Worm (Caenorhabditis elegans) whole organism, midembryonic: ENCODE measurements around the gene srxa-18.

ENCODE experiments used
- T22C8.4 ChIP-seq: fragments of 200-800 bp; sonication (Bioruptor generic); IDR thresholded peaks from 2 replicates; pipeline ENCODE4 v1.3.6; 2022; ENCODE audit warnings: missing genetic modification characterization, missing compliant biosample characterization
- cog-1 ChIP-seq: sonication (generic microtip); optimal IDR thresholded peaks from 2 replicates; lab custom pipeline; 2016; ENCODE audit warnings: missing genetic modification characterization, missing compliant biosample characterization
- flt-1 ChIP-seq: fragments of 200-800 bp; sonication (Bioruptor generic); IDR thresholded peaks from 2 replicates; pipeline ENCODE4 v1.3.6; 2022; ENCODE audit warnings: missing genetic modification characterization, missing compliant biosample characterization
- klf-2 ChIP-seq: fragments of 200-800 bp; sonication (Bioruptor generic); conservative IDR thresholded peaks from 2 replicates; pipeline ENCODE4 v1.3.6; 2022; ENCODE audit warnings: missing genetic modification reagents, missing genetic modification characterization, missing compliant biosample characterization
- med-1 ChIP-seq: sonication (generic microtip); optimal IDR thresholded peaks from 2 replicates; lab custom pipeline; 2017; ENCODE audit warnings: missing genetic modification characterization, mild to moderate bottlenecking, missing compliant biosample characterization, antibody characterized with exemption, missing genetic modification reagents; ENCODE audit not compliant: insufficient read depth
- ref-1 ChIP-seq: fragments of 200-800 bp; sonication (Bioruptor generic); conservative IDR thresholded peaks from 2 replicates; pipeline ENCODE4 v1.3.6; 2022; ENCODE audit warnings: missing genetic modification reagents, missing genetic modification characterization, missing compliant biosample characterization
- tab-1 ChIP-seq: fragments of 200-800 bp; sonication (Bioruptor generic); IDR thresholded peaks from 2 replicates; pipeline ENCODE4 v1.3.6; 2022; ENCODE audit warnings: missing genetic modification characterization, missing compliant biosample characterization
- ztf-23 ChIP-seq: fragments of 200-800 bp; sonication (Bioruptor generic); IDR thresholded peaks from 2 replicates; pipeline ENCODE4 v1.3.6; 2022; ENCODE audit warnings: missing genetic modification reagents, missing genetic modification characterization, missing compliant biosample characterization
- ztf-29 ChIP-seq: fragments of 200-800 bp; sonication (Bioruptor generic); IDR thresholded peaks from 2 replicates; pipeline ENCODE4 v1.3.6; 2022; ENCODE audit warnings: missing genetic modification reagents, missing genetic modification characterization, missing compliant biosample characterization

The srxa-18 gene

DNA sequence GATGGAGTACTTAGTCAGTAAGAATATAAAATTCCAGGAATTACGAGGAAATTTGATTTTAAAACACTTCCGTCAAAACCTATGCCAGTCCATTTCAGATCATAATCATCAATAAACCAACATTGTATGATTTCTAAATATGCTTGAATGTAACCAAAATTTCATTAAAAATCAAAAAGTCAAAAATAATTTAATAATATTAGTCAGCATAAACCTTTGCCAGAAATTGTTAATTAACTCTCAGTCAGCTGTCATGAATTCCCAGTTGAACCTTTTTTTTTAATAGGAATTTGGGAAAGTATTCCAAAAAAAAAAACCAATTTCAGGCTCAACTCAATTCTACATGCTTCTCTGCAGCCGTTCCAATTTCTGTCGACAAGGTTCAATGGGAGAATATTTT, 27.6 kb upstream of the srxa-18 start, which contains the start of gene srsx-26:
Gene srsx-26, plus strand, starts transcription at position 301 of the 400 bp plus-strand sequence.
- no peak for TF ChIP-seq ref-1 (GFP tag; lab: Robert Waterston, UW)
- no peak for TF ChIP-seq flt-1 (GFP tag; lab: Robert Waterston, UW)
- no peak for TF ChIP-seq ztf-29 (GFP tag; lab: Robert Waterston, UW)
- no peak for TF ChIP-seq cog-1 (tag; lab: Kevin White, UChicago)
- no peak for TF ChIP-seq T22C8.4 (GFP tag; lab: Robert Waterston, UW)
- no peak for TF ChIP-seq med-1 (GFP tag; lab: Kevin White, UChicago)
- TF ChIP-seq klf-2, result no peak
- TF ChIP-seq tab-1 (GFP tag; lab: Robert Waterston, UW), result no peak
- TF ChIP-seq ztf-23 (GFP tag; lab: Robert Waterston, UW), result no peak

DNA sequence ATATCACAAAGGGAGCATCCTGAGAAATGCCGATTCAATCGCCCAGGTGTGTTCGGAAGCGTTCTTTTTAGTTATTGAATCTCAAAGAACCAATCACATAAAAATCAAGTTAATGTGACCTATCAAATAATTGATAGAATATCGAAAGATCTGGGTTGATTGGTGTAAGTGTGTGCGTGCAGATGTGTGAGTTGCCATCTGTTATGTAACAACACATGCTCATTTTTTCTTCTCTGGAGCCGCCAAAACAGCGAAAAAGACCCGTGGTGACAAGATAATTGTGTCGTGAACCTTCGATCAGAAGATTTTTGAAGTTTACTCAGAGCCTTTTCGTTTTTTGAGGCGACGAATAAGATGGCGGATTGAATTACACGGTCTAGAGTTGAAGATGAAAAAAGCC, 26.0 kb upstream of the srxa-18 start:
- TF ChIP-seq T22C8.4 (GFP tag; lab: Robert Waterston, UW), result no peak
- TF ChIP-seq tab-1 (GFP tag; lab: Robert Waterston, UW), result no peak
- TF ChIP-seq klf-2, result no peak
- TF ChIP-seq ref-1 (GFP tag; lab: Robert Waterston, UW), result no peak
- TF ChIP-seq ztf-23 (GFP tag; lab: Robert Waterston, UW), result no peak
- TF ChIP-seq cog-1 (tag; lab: Kevin White, UChicago), result no peak
- TF ChIP-seq flt-1 (GFP tag; lab: Robert Waterston, UW), result no peak
- TF ChIP-seq ztf-29 (GFP tag; lab: Robert Waterston, UW), result no peak
- no peak for TF ChIP-seq med-1 (GFP tag; lab: Kevin White, UChicago)

ce11 chrV:10145653-10146052, 24.9 kb upstream of the srxa-18 start, which contains the start of gene C51E3.9:
Gene C51E3.9 (plus strand): TSS chrV:10145953.
- no peak for TF ChIP-seq flt-1 (GFP tag; lab: Robert Waterston, UW)
- TF ChIP-seq ref-1 (GFP tag; lab: Robert Waterston, UW), result no peak
- no peak for TF ChIP-seq tab-1 (GFP tag; lab: Robert Waterston, UW)
- no peak for TF ChIP-seq med-1 (GFP tag; lab: Kevin White, UChicago)
- no peak for TF ChIP-seq ztf-29 (GFP tag; lab: Robert Waterston, UW)
- no peak for TF ChIP-seq klf-2
- no peak for TF ChIP-seq ztf-23 (GFP tag; lab: Robert Waterston, UW)
- TF ChIP-seq cog-1 (tag; lab: Kevin White, UChicago), result no peak
- no peak for TF ChIP-seq T22C8.4 (GFP tag; lab: Robert Waterston, UW)

DNA sequence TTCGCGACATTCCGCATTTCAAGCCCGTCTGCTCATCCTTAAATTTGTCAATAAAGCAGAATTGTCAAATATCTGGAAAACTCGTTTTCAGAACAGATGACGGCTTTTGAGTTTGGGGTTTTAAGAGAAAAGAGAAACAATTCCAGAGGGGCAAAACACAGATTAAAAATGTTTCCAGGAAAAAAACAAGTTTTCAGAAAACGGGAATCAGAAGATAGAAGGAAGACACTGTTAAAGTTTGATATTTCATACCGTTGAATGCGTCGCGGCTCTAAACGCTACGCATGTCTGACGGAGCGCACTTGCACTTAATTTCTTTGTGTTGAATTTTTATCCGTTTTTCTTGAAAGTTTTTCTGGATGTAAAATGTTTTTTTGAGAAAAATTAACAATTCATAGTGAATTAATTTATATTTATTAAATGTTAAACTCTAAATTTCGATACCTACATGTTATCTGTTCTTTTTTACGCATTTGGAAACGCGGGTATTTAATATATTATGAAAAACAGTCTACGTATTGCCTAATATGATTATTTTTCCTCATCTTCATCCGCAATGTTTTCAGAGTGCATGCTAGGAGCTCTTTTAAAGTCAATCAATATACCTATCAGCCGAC, 13.4 kb upstream of the srxa-18 start, which contains the start of the genes C08B6.18, wdr-20 and C08B6.8:
Gene C08B6.18, minus strand, starts transcription at position 51 of the 617 bp plus-strand sequence.
Gene wdr-20, minus strand, starts transcription at position 82 of the 617 bp plus-strand sequence.
Gene C08B6.8, plus strand, starts transcription at position 567 of the 617 bp plus-strand sequence.
- TF ChIP-seq ztf-29 (GFP tag; lab: Robert Waterston, UW) (no peak), flt-1 (GFP tag; lab: Robert Waterston, UW) (no peak), ref-1 (GFP tag; lab: Robert Waterston, UW) (no peak), tab-1 (GFP tag; lab: Robert Waterston, UW) (no peak), med-1 (GFP tag; lab: Kevin White, UChicago) (no peak), klf-2 (no peak), cog-1 (tag; lab: Kevin White, UChicago) (no peak), ztf-23 (GFP tag; lab: Robert Waterston, UW) (no peak), T22C8.4 (GFP tag; lab: Robert Waterston, UW) (no peak)

DNA sequence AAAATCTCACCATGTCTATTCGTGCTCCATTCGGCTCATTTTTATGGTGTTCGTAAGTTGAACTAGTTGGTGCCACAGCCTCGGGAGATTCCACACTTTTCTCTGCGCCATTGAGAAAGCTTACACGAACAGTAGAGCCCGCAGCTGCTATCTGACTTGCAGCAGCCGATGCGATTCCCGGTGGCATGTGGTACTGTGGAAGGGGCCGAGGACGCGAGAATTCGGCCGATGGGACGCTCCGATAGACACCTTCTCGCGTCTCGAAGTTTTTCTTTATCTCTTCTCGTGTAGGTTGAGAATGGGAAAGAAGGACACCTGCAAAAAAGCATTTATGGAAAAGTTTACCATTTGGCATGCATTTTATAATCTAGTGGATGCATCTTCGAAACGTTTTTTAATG, 12.5 kb upstream of the srxa-18 start:
- TF ChIP-seq ref-1 (GFP tag; lab: Robert Waterston, UW), result no peak
- no peak for TF ChIP-seq klf-2

DNA sequence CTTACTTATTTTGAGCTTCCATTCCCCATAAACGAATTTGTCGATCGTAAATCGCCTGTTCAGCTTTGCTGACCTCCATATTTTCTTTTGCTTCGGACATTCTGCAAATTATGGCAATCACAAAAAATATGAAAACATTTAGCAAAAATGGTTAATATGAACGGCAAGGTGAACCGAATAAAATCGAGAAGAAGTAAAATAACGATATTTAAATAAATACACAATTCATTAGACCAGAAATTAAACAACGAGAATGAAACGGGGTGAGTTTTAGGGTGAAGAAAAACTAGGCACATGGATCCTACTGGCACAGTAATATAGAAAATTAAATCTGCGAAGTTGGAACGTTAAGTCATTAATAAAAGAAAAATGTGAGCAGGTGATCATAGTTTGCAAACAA, 9.4 kb upstream of the srxa-18 start, which contains the start of gene aos-1:
Gene aos-1, minus strand, starts transcription at position 101 of the 400 bp plus-strand sequence.
- TF ChIP-seq T22C8.4 (GFP tag; lab: Robert Waterston, UW), result no peak

- TF ChIP-seq T22C8.4 (GFP tag; lab: Robert Waterston, UW), result no peak
Observed at ce11 chrV:10124799-10125548, 4.2 kb upstream of the srxa-18 start, which contains the start of gene C08B6.10. Gene C08B6.10 (plus strand): TSS chrV:10125498.

- TF ChIP-seq tab-1 (GFP tag; lab: Robert Waterston, UW), result no peak
- TF ChIP-seq flt-1 (GFP tag; lab: Robert Waterston, UW), result no peak
- no peak for TF ChIP-seq ref-1 (GFP tag; lab: Robert Waterston, UW)
- no peak for TF ChIP-seq T22C8.4 (GFP tag; lab: Robert Waterston, UW)
- no peak for TF ChIP-seq med-1 (GFP tag; lab: Kevin White, UChicago)
- no peak for TF ChIP-seq ztf-23 (GFP tag; lab: Robert Waterston, UW)
- no peak for TF ChIP-seq cog-1 (tag; lab: Kevin White, UChicago)
- TF ChIP-seq ztf-29 (GFP tag; lab: Robert Waterston, UW), result no peak
Observed at ce11 chrV:10123324-10123723, 2.5 kb upstream of the srxa-18 start, which contains the start of gene C08B6.6. Gene C08B6.6 (plus strand): TSS chrV:10123624.

DNA sequence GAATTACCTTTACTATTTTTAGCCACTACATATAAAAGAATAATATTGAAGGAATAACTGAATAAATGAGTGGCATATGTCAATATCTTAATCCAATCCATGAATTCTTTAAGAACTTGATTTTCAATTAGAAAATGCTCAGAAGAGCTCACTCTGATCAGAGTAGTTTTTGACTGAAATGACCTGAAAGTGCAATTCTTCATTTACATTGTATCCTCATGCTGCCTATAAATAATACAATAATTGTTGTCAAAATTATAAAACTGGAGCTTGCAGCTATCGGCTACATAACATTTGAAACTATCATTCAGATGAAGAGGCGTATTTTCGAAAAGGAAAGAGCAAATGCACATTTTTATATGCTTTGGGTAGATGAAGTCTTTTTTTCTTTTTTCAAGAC, 1.9 kb upstream of the srxa-18 start, which contains the start of gene srxa-19:
Gene srxa-19, minus strand, starts transcription at position 101 of the 400 bp plus-strand sequence.
- no peak for TF ChIP-seq klf-2
- no peak for TF ChIP-seq T22C8.4 (GFP tag; lab: Robert Waterston, UW)
- TF ChIP-seq ztf-23 (GFP tag; lab: Robert Waterston, UW), result no peak
- TF ChIP-seq tab-1 (GFP tag; lab: Robert Waterston, UW), result no peak
- no peak for TF ChIP-seq med-1 (GFP tag; lab: Kevin White, UChicago)
- no peak for TF ChIP-seq ztf-29 (GFP tag; lab: Robert Waterston, UW)
- TF ChIP-seq cog-1 (tag; lab: Kevin White, UChicago), result no peak
- TF ChIP-seq ref-1 (GFP tag; lab: Robert Waterston, UW), result no peak
- no peak for TF ChIP-seq flt-1 (GFP tag; lab: Robert Waterston, UW)
